Fruit fly (Drosophila melanogaster) Kc167 (cell line): ENCODE measurements around the gene CG13137.

Experiments used
- Myc ChIP-seq: fragments of >200 bp; optimal IDR thresholded peaks from 2 replicates; lab custom pipeline; 2017; ENCODE audit warnings: missing external identifiers
- insv ChIP-seq: fragments of >200 bp; optimal IDR thresholded peaks from 3 replicates; lab custom pipeline; 2018; ENCODE audit warnings: missing external identifiers
- psq ChIP-seq: fragments of >200 bp; optimal IDR thresholded peaks from 2 replicates; lab custom pipeline; 2017; ENCODE audit warnings: missing external identifiers

- TF ChIP-seq psq (lab: Kevin White, UChicago) (no peak), Myc (lab: Kevin White, UChicago) (no peak), insv (lab: Kevin White, UChicago) (no peak)
Observed at dm6 chr2L:10172402-10172801, at the start of gene CG13137.
